Fruit fly (Drosophila melanogaster): ENCODE data around the gene CG6503.

The CG6503 gene

DNA sequence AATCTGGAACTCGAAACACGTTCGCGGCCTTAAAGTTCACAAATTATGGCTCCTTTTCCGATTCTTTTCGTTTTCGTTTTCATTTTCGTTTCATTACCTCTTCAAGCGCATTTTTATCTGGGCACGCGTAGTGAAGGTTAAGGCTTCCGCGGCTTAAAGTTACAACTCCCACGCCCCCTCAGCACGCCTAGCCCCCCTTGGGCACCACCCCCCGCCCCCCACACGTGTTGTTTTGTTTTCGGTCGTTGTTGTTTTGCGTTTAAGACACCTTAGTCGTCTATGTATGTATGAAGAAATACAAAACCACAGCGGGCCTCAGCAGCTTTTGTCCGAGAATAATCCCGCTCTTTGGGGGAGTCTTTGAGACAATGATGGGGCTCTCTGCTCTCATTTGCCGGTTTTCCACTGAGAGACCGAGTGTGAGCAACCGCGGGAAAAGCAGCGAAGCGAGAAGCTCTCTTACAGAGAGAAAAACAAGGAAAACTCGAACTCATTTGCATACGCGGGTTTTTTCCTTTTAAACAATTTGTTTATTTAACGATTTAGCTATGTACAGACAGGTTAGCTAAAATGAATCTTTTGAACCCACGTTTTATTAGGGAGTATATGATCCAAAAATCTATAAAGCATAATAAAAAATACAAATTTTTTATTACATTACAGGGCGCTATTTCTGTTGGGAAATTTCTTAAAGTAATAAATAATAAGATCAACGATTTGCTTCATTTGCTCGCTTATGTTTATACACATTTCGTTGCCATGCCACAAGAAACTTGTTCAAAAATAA is 37.5 kb upstream of the CG6503 start (continued):
- TF ChIP-seq Max (GFP tag; optimal IDR thresholded peaks at IDR 0.05) (peak; percentile 21), CG8089 (GFP tag; optimal IDR thresholded peaks at IDR 0.05) (no peak), mld (GFP tag; IDR thresholded peaks at IDR 0.05; ENCODE audit: partially characterized antibody) (no peak), amos (GFP tag; IDR thresholded peaks at IDR 0.05; ENCODE audit: partially characterized antibody) (no peak), CG15601 (tag; optimal IDR thresholded peaks at IDR 0.05) (no peak), Lhr (GFP tag; optimal IDR thresholded peaks at IDR 0.05) (no peak), Oaz (GFP tag; IDR thresholded peaks at IDR 0.05) (no peak), Side (GFP tag; optimal IDR thresholded peaks at IDR 0.05) (no peak), dati (GFP tag; IDR thresholded peaks at IDR 0.05) (no peak), dysf (GFP tag; IDR thresholded peaks at IDR 0.05) (peak; percentile 52; the same call in 2 of the 3 replicates), Eip74EF (GFP tag; optimal IDR thresholded peaks at IDR 0.05) (peak in 1 of 2 experiments; percentile 4), CG12391 (tag; optimal IDR thresholded peaks at IDR 0.05) (no peak), CG32772 (GFP tag; IDR thresholded peaks at IDR 0.05) (no peak), CG1024 (GFP tag; IDR thresholded peaks at IDR 0.05) (no peak), H2.0 (GFP tag; IDR thresholded peaks at IDR 0.05) (no peak), CG6813 (GFP tag; optimal IDR thresholded peaks at IDR 0.05) (no peak), tll (GFP tag; optimal IDR thresholded peaks at IDR 0.05) (no peak), NFAT (GFP tag; IDR thresholded peaks at IDR 0.05) (no peak), wor (GFP tag; IDR thresholded peaks at IDR 0.05) (no peak), CG10543 (GFP tag; optimal IDR thresholded peaks at IDR 0.05) (peak; percentile 26), Nf-YC (tag; optimal IDR thresholded peaks at IDR 0.05) (no peak), CG16863 (GFP tag; optimal IDR thresholded peaks at IDR 0.05) (no peak), Dip3 (GFP tag; optimal IDR thresholded peaks at IDR 0.05) (no peak), CG6254 (GFP tag; optimal IDR thresholded peaks at IDR 0.05) (no peak), Stat92E (GFP tag; optimal IDR thresholded peaks at IDR 0.05) (no peak), br (optimal IDR thresholded peaks at IDR 0.05) (no peak), Adf1 (GFP tag; IDR thresholded peaks at IDR 0.05) (no peak), CG5245 (GFP tag; optimal IDR thresholded peaks at IDR 0.05) (no peak), tgo (GFP tag; IDR thresholded peaks at IDR 0.05) (peak; percentile 22; the same call in 2 of the 3 replicates), ac (GFP tag; optimal IDR thresholded peaks at IDR 0.05) (no peak), CG7928 (GFP tag; optimal IDR thresholded peaks at IDR 0.05) (no peak), B-H1 (GFP tag; IDR thresholded peaks at IDR 0.05) (no peak; the same call in 2 of the 3 replicates), CG9437 (GFP tag; optimal IDR thresholded peaks at IDR 0.05) (no peak), z (GFP tag; IDR thresholded peaks at IDR 0.05) (no peak), inv (GFP tag; IDR thresholded peaks at IDR 0.05; ENCODE audit: partially characterized antibody) (no peak), sens-2 (GFP tag; IDR thresholded peaks at IDR 0.05) (no peak), unpg (GFP tag; optimal IDR thresholded peaks at IDR 0.05) (peak; percentile 37), Hr3 (GFP tag; optimal IDR thresholded peaks at IDR 0.05) (no peak), Camta (GFP tag; optimal IDR thresholded peaks at IDR 0.05) (no peak), CG32532 (GFP tag; IDR thresholded peaks at IDR 0.05) (peak; percentile 64; the same call in 1 of the 2 replicates), exex (tag; optimal IDR thresholded peaks at IDR 0.05) (no peak), CG4707 (GFP tag; optimal IDR thresholded peaks at IDR 0.05) (no peak), sna (GFP tag; IDR thresholded peaks at IDR 0.05; ENCODE audit: partially characterized antibody) (no peak), Gsc (GFP tag; IDR thresholded peaks at IDR 0.05) (no peak), al (GFP tag; IDR thresholded peaks at IDR 0.05) (no peak), CG12659 (GFP tag; optimal IDR thresholded peaks at IDR 0.05) (peak; percentile 42), E2f1 (GFP tag; IDR thresholded peaks at IDR 0.05) (peak; percentile 36), CG34376 (GFP tag; optimal IDR thresholded peaks at IDR 0.05) (no peak), Sox100B (GFP tag; optimal IDR thresholded peaks at IDR 0.05) (peak; percentile 40)
